Worm (Caenorhabditis elegans): ENCODE results near the gene str-136.

DNA sequence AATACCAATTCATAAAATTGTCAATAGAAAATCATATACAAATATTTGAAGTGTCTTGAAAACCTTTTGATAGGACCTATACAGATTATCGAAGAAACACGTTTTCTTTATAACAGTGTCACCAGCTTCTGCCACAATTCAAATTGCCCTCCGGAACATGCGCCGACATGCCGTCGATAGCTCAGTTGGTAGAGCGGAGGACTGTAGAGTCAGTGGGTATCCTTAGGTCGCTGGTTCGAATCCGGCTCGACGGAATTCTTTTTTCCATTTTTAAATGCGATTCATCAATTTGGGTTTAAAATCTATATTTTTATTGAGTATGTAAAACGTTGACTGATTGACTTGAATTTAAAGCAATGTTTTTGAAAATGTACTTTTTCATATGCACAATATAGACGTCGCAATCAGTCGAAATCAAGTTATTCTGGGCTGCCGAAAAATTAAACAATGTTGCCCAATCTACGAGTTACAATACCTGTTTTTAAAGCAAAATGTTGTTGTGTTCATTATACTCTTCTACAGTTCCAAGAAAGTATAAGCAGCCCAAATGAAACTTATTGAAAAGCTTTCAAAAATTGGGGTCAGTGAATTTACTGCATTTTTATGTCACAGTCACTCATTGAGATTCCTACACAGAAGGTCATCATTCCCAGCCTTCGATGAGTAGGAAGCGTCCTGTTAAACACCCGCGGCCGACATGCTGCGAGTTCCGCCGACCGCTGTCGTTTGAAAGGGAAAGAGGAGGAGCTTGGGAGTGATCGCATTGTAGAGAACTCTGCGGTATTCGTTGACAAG is 31.2 kb downstream of the str-136 start:
- TF ChIP-seq fkh-2 (tag; optimal IDR thresholded peaks at IDR 0.05) (no peak), zag-1 (tag; optimal IDR thresholded peaks at IDR 0.05) (no peak), elt-1 (tag; optimal IDR thresholded peaks at IDR 0.05) (no peak), egl-27 (tag; optimal IDR thresholded peaks at IDR 0.05) (peak; percentile 11)

Data from whole organism, L3 larva.